Worm (Caenorhabditis elegans) whole organism, midembryonic: Measurements from ENCODE around the gene flr-4.

Experiments
- cog-1 ChIP-seq: sonication (generic microtip); optimal IDR thresholded peaks from 2 replicates; lab custom pipeline; 2016; ENCODE audit warnings: missing genetic modification characterization, missing compliant biosample characterization
- flt-1 ChIP-seq: fragments of 200-800 bp; sonication (Bioruptor generic); IDR thresholded peaks from 2 replicates; pipeline ENCODE4 v1.3.6; 2022; ENCODE audit warnings: missing genetic modification characterization, missing compliant biosample characterization
- klf-2 ChIP-seq: fragments of 200-800 bp; sonication (Bioruptor generic); conservative IDR thresholded peaks from 2 replicates; pipeline ENCODE4 v1.3.6; 2022; ENCODE audit warnings: missing genetic modification reagents, missing genetic modification characterization, missing compliant biosample characterization
- med-1 ChIP-seq: sonication (generic microtip); optimal IDR thresholded peaks from 2 replicates; lab custom pipeline; 2017; ENCODE audit warnings: missing genetic modification characterization, mild to moderate bottlenecking, missing compliant biosample characterization, antibody characterized with exemption, missing genetic modification reagents; ENCODE audit not compliant: insufficient read depth
- ref-1 ChIP-seq: fragments of 200-800 bp; sonication (Bioruptor generic); conservative IDR thresholded peaks from 2 replicates; pipeline ENCODE4 v1.3.6; 2022; ENCODE audit warnings: missing genetic modification reagents, missing genetic modification characterization, missing compliant biosample characterization
- tab-1 ChIP-seq: fragments of 200-800 bp; sonication (Bioruptor generic); IDR thresholded peaks from 2 replicates; pipeline ENCODE4 v1.3.6; 2022; ENCODE audit warnings: missing genetic modification characterization, missing compliant biosample characterization
- ztf-23 ChIP-seq: fragments of 200-800 bp; sonication (Bioruptor generic); IDR thresholded peaks from 2 replicates; pipeline ENCODE4 v1.3.6; 2022; ENCODE audit warnings: missing genetic modification reagents, missing genetic modification characterization, missing compliant biosample characterization

DNA sequence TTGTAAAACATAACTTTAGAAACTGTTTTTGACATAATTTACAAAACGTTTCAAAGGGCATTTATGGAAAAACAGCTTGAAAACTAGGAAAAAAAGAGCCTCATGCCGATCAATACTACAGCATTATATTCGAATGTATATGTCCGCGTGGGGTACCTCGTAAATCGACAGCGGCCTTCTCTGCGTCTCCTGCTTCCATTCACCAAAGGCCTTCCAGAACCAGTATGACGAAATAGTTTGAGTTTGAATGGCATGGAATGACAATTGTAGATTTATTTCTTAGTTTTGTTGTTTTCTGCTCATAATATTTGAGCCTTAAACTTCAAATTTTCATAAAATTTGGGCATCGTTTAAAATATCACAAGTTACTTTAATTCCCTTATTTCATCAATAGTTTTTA, 43.8 kb upstream of the flr-4 start:
- no peak for TF ChIP-seq flt-1 (GFP tag; lab: Robert Waterston, UW)
- TF ChIP-seq cog-1: no peak
- TF ChIP-seq ref-1 (GFP tag; lab: Robert Waterston, UW): no peak
- no peak for TF ChIP-seq klf-2 (GFP tag; lab: Robert Waterston, UW)
- no peak for TF ChIP-seq tab-1 (GFP tag; lab: Robert Waterston, UW)
- TF ChIP-seq ztf-23 (GFP tag; lab: Robert Waterston, UW): no peak
- TF ChIP-seq med-1 (GFP tag; lab: Kevin White, UChicago): no peak
